Worm (Caenorhabditis elegans) whole organism, L1 larva: ENCODE results near the gene C26H9A.4.

ENCODE experiments used
- Y116A8C.19 ChIP-seq: sonication (generic microtip); optimal IDR thresholded peaks from 2 replicates; lab custom pipeline; 2016; ENCODE audit warnings: missing compliant biosample characterization, missing genetic modification characterization, borderline replicate concordance
- ama-1 ChIP-seq: fragments of 150-350 bp; optimal IDR thresholded peaks from 2 replicates; lab custom pipeline; 2014
- blmp-1 ChIP-seq: fragments of 150-350 bp; optimal IDR thresholded peaks from 2 replicates; lab custom pipeline; 2014; ENCODE audit warnings: missing biosample characterization, missing genetic modification characterization
- fkh-10 ChIP-seq: sonication (generic microtip); optimal IDR thresholded peaks from 2 replicates; lab custom pipeline; 2017; ENCODE audit warnings: missing biosample characterization, missing genetic modification reagents, missing genetic modification characterization
- fkh-8 ChIP-seq: sonication (generic microtip); optimal IDR thresholded peaks from 2 replicates; lab custom pipeline; 2016; ENCODE audit warnings: mild to moderate bottlenecking, missing genetic modification characterization, missing compliant biosample characterization
- jun-1 ChIP-seq: fragments of 150-350 bp; optimal IDR thresholded peaks from 2 replicates; lab custom pipeline; 2014; ENCODE audit warnings: missing biosample characterization, missing genetic modification reagents, missing genetic modification characterization
- lin-15B ChIP-seq: fragments of 150-350 bp; sonication (generic microtip); optimal IDR thresholded peaks from 3 replicates; lab custom pipeline; 2014; ENCODE audit warnings: missing biosample characterization, missing genetic modification characterization
- lsy-2 ChIP-seq, 2 experiments: fragments of 150-350 bp; optimal IDR thresholded peaks; 2 replicates each; lab custom pipeline; 2014; ENCODE audit warnings: missing biosample characterization in 2 of 2, missing genetic modification characterization in 2 of 2
- nhr-12 ChIP-seq: sonication (generic microtip); optimal IDR thresholded peaks from 2 replicates; lab custom pipeline; 2017; ENCODE audit warnings: missing biosample characterization, missing genetic modification characterization
- nhr-237 ChIP-seq: fragments of 150-350 bp; optimal IDR thresholded peaks from 2 replicates; lab custom pipeline; 2014; ENCODE audit warnings: missing biosample characterization, missing genetic modification characterization
- nhr-76 ChIP-seq: sonication (generic microtip); optimal IDR thresholded peaks from 2 replicates; lab custom pipeline; 2017; ENCODE audit warnings: missing biosample characterization, missing genetic modification characterization
- nhr-90 ChIP-seq: sonication (generic microtip); optimal IDR thresholded peaks from 2 replicates; lab custom pipeline; 2016; ENCODE audit warnings: mild to moderate bottlenecking, missing genetic modification characterization, missing compliant biosample characterization; ENCODE audit not compliant: poor library complexity
- sox-4 ChIP-seq: sonication (generic microtip); optimal IDR thresholded peaks from 2 replicates; lab custom pipeline; 2016; ENCODE audit warnings: missing genetic modification characterization, missing compliant biosample characterization
- unc-62 ChIP-seq: fragments of 150-350 bp; optimal IDR thresholded peaks from 2 replicates; lab custom pipeline; 2014; ENCODE audit warnings: missing biosample characterization, missing genetic modification reagents, missing genetic modification characterization

- TF ChIP-seq nhr-12 (tag; lab: Kevin White, UChicago) (no peak), nhr-76 (tag; lab: Kevin White, UChicago) (no peak), lin-15B (tag; lab: Kevin White, UChicago) (no peak), jun-1 (tag; lab: Kevin White, UChicago) (no peak), nhr-90 (tag; lab: Kevin White, UChicago) (no peak), unc-62 (GFP tag; lab: Kevin White, UChicago) (no peak), Y116A8C.19 (tag; lab: Kevin White, UChicago) (no peak), sox-4 (no peak), fkh-8 (tag; lab: Kevin White, UChicago) (no peak), lsy-2 (tag; optimal IDR thresholded peaks at IDR 0.05; lab: Kevin White, UChicago) (no peak), nhr-237 (tag; lab: Kevin White, UChicago) (no peak), ama-1 (lab: Kevin White, UChicago) (no peak), fkh-10 (no peak), blmp-1 (tag; lab: Kevin White, UChicago) (peak; percentile 54)
Measured at ce11 chrIV:12618877-12619276, 34.3 kb upstream of the C26H9A.4 start.
